Worm (Caenorhabditis elegans) whole organism, young adult: ENCODE results near the gene gly-14.

ENCODE experiments used
- F10E7.11 ChIP-seq: sonication (generic microtip); optimal IDR thresholded peaks from 2 replicates; lab custom pipeline; 2017; ENCODE audit warnings: mild to moderate bottlenecking, missing genetic modification characterization, moderate library complexity, missing compliant biosample characterization
- F22D6.2 ChIP-seq: sonication (generic microtip); optimal IDR thresholded peaks from 2 replicates; lab custom pipeline; 2016; ENCODE audit warnings: mild to moderate bottlenecking, missing genetic modification characterization, missing compliant biosample characterization
- F23B12.7 ChIP-seq: sonication (generic microtip); optimal IDR thresholded peaks from 2 replicates; lab custom pipeline; 2017; ENCODE audit warnings: missing genetic modification characterization, mild to moderate bottlenecking, missing compliant biosample characterization, antibody characterized with exemption, moderate library complexity; ENCODE audit not compliant: insufficient read depth
- F37B4.10 ChIP-seq: fragments of 200-800 bp; sonication (Bioruptor generic); IDR thresholded peaks from 2 replicates; pipeline ENCODE4 v1.3.6; 2022; ENCODE audit warnings: missing genetic modification characterization, missing compliant biosample characterization
- F52B5.7 ChIP-seq: sonication (generic microtip); optimal IDR thresholded peaks from 2 replicates; lab custom pipeline; 2016; ENCODE audit warnings: mild to moderate bottlenecking, missing genetic modification characterization, missing compliant biosample characterization
- F55B11.4 ChIP-seq: sonication (generic microtip); optimal IDR thresholded peaks from 2 replicates; lab custom pipeline; 2016; ENCODE audit warnings: missing compliant biosample characterization, missing genetic modification characterization, borderline replicate concordance; ENCODE audit not compliant: insufficient read depth
- K11D2.4 ChIP-seq: fragments of 200-800 bp; sonication (Bioruptor generic); IDR thresholded peaks from 2 replicates; pipeline ENCODE4 v1.3.6; 2022; ENCODE audit warnings: missing genetic modification reagents, missing genetic modification characterization, missing compliant biosample characterization
- Y53G8AR.9 ChIP-seq: fragments of 200-800 bp; sonication (Bioruptor generic); conservative IDR thresholded peaks from 2 replicates; pipeline ENCODE4 v1.3.6; 2022; ENCODE audit warnings: missing genetic modification reagents, missing genetic modification characterization, missing compliant biosample characterization
- aptf-3 ChIP-seq: fragments of 200-800 bp; sonication (Bioruptor generic); IDR thresholded peaks from 2 replicates; pipeline ENCODE4 v1.3.6; 2022; ENCODE audit warnings: missing genetic modification characterization, missing compliant biosample characterization
- attf-6 ChIP-seq: fragments of 200-800 bp; sonication (Bioruptor generic); IDR thresholded peaks from 2 replicates; pipeline ENCODE4 v1.3.6; 2022; ENCODE audit warnings: missing genetic modification reagents, missing genetic modification characterization, missing compliant biosample characterization
- cebp-1 ChIP-seq, 2 experiments: fragments of 200-800 bp in 1 of 2; sonication (Bioruptor generic) in 1 of 2; sonication (generic microtip) in 1 of 2; IDR thresholded peaks in 1 of 2; optimal IDR thresholded peaks in 1 of 2; 2 replicates each; pipeline versions ENCODE4 v1.3.6 to Lab custom; 2017 to 2022; ENCODE audit warnings: missing compliant biosample characterization in 2 of 2, missing genetic modification characterization in 2 of 2, mild to moderate bottlenecking in 1 of 2, missing genetic modification reagents in 1 of 2, moderate library complexity in 1 of 2
- efl-1 ChIP-seq: fragments of 150-350 bp; optimal IDR thresholded peaks from 2 replicates; lab custom pipeline; 2014; ENCODE audit warnings: missing biosample characterization, missing genetic modification reagents, missing genetic modification characterization
- egl-44 ChIP-seq: fragments of 200-800 bp; sonication (Bioruptor generic); IDR thresholded peaks from 2 replicates; pipeline ENCODE4 v1.3.6; 2022; ENCODE audit warnings: missing genetic modification reagents, missing genetic modification characterization, missing compliant biosample characterization
- ets-4 ChIP-seq: fragments of 200-800 bp; sonication (Bioruptor generic); optimal IDR thresholded peaks from 2 replicates; lab custom pipeline; 2018; ENCODE audit warnings: mild to moderate bottlenecking, missing genetic modification characterization, missing compliant biosample characterization
- gei-17 ChIP-seq: fragments of 200-800 bp; sonication (Bioruptor generic); optimal IDR thresholded peaks from 2 replicates; lab custom pipeline; 2018; ENCODE audit warnings: mild to moderate bottlenecking, missing genetic modification characterization, missing compliant biosample characterization
- hmg-1.2 ChIP-seq: fragments of 200-800 bp; sonication (Bioruptor generic); IDR thresholded peaks from 2 replicates; pipeline ENCODE4 v1.3.6; 2022; ENCODE audit warnings: missing genetic modification reagents, missing genetic modification characterization, missing compliant biosample characterization
- hmg-20 ChIP-seq: fragments of 200-800 bp; sonication (Bioruptor generic); IDR thresholded peaks from 2 replicates; pipeline ENCODE4 v1.3.6; 2022; ENCODE audit warnings: missing genetic modification reagents, missing genetic modification characterization, missing compliant biosample characterization
- lag-1 ChIP-seq: fragments of 200-800 bp; sonication (Bioruptor generic); IDR thresholded peaks from 2 replicates; pipeline ENCODE4 v1.3.6; 2022; ENCODE audit warnings: missing genetic modification reagents, missing genetic modification characterization, missing compliant biosample characterization
- let-526 ChIP-seq: fragments of 200-800 bp; sonication (Bioruptor generic); IDR thresholded peaks from 2 replicates; pipeline ENCODE4 v1.3.6; 2022; ENCODE audit warnings: missing genetic modification reagents, missing genetic modification characterization, missing compliant biosample characterization
- lin-26 ChIP-seq: fragments of 200-800 bp; sonication (Bioruptor generic); IDR thresholded peaks from 2 replicates; pipeline ENCODE4 v1.3.6; 2022; ENCODE audit warnings: missing genetic modification reagents, missing genetic modification characterization, missing compliant biosample characterization
- lin-35 ChIP-seq, 3 experiments: fragments of 150-350 bp in 2 of 3; sonication (generic microtip) in 1 of 3; optimal IDR thresholded peaks; 2 replicates each; lab custom pipeline; 2014 to 2018; ENCODE audit warnings: missing biosample characterization in 3 of 3, missing genetic modification characterization in 3 of 3, missing genetic modification reagents in 3 of 3
- madf-3 ChIP-seq: fragments of 200-800 bp; sonication (Bioruptor generic); IDR thresholded peaks from 2 replicates; pipeline ENCODE4 v1.3.6; 2022; ENCODE audit warnings: missing genetic modification reagents, missing genetic modification characterization, missing compliant biosample characterization
- madf-8 ChIP-seq: fragments of 200-800 bp; sonication (Bioruptor generic); conservative IDR thresholded peaks from 2 replicates; pipeline ENCODE4 v1.3.6; 2022; ENCODE audit warnings: missing genetic modification reagents, missing genetic modification characterization, missing compliant biosample characterization
- mcd-1 ChIP-seq: fragments of 200-800 bp; sonication (Bioruptor generic); IDR thresholded peaks from 2 replicates; pipeline ENCODE4 v1.3.6; 2022; ENCODE audit warnings: missing genetic modification reagents, missing genetic modification characterization, missing compliant biosample characterization
- nfyb-1 ChIP-seq: fragments of 200-800 bp; sonication (Bioruptor generic); IDR thresholded peaks from 2 replicates; pipeline ENCODE4 v1.3.6; 2022; ENCODE audit warnings: missing genetic modification reagents, missing genetic modification characterization, missing compliant biosample characterization
- nhr-27 ChIP-seq: fragments of 200-800 bp; sonication (Bioruptor generic); optimal IDR thresholded peaks from 2 replicates; lab custom pipeline; 2018; ENCODE audit warnings: mild to moderate bottlenecking, missing genetic modification characterization, moderate library complexity, missing compliant biosample characterization
- nhr-80 ChIP-seq: sonication (generic microtip); optimal IDR thresholded peaks from 2 replicates; lab custom pipeline; 2016; ENCODE audit warnings: missing genetic modification characterization, missing compliant biosample characterization
- repo-1 ChIP-seq: sonication (generic microtip); optimal IDR thresholded peaks from 2 replicates; lab custom pipeline; 2017; ENCODE audit warnings: mild to moderate bottlenecking, missing genetic modification characterization, missing compliant biosample characterization
- snpc-3.4 ChIP-seq: sonication (generic microtip); optimal IDR thresholded peaks from 2 replicates; lab custom pipeline; 2017; ENCODE audit warnings: missing genetic modification characterization, mild to moderate bottlenecking, missing compliant biosample characterization, antibody characterized with exemption, moderate library complexity, missing genotype, missing genetic modification reagents
- snpc-4 ChIP-seq, 5 experiments: fragments of 150-350 bp in 1 of 5; sonication (generic microtip) in 4 of 5; optimal IDR thresholded peaks; 2 replicates each; lab custom pipeline; 2014 to 2018; ENCODE audit warnings: missing genetic modification characterization in 5 of 5, missing biosample characterization in 3 of 5, antibody characterized with exemption in 2 of 5, mild to moderate bottlenecking in 2 of 5, missing compliant biosample characterization in 2 of 5, missing genotype in 2 of 5, moderate library complexity in 2 of 5, missing genetic modification reagents in 1 of 5
- tbp1 ChIP-seq: fragments of 200-800 bp; sonication (Bioruptor generic); optimal IDR thresholded peaks from 2 replicates; lab custom pipeline; 2018; ENCODE audit warnings: mild to moderate bottlenecking, missing genetic modification characterization, missing compliant biosample characterization
- ztf-3 ChIP-seq: fragments of 200-800 bp; sonication (Bioruptor generic); optimal IDR thresholded peaks from 2 replicates; lab custom pipeline; 2018; ENCODE audit warnings: mild to moderate bottlenecking, missing genetic modification characterization, missing compliant biosample characterization

Gene gly-14

ce11 chrIII:3470973-3471372 is 22.1 kb downstream of the gly-14 start (continued):
- TF ChIP-seq F10E7.11 (no peak), nhr-27 (no peak)

DNA sequence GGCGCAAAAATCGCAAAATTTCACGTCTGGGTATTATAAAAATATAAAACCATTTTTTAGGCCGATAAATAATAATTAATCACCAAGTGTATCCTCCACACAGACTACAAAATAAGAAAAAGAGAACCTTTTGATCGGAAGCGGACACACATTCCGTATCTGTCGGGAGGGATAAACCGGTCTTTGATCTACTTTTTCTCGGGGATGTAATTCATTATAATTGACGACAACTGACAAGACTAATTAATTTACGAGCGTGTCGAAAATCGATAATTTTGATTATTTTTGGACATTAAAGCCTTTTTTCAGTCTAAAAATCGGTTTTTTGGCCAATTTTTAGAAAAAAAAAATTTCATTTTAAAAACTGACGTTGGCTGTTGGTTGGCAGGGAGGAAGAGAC is 22.6 kb downstream of the gly-14 start:
- TF ChIP-seq attf-6 (GFP tag; lab: Robert Waterston, UW), result no peak
- TF ChIP-seq efl-1 (GFP tag; lab: Kevin White, UChicago), result no peak
- no peak for TF ChIP-seq egl-44
- TF ChIP-seq lag-1 (GFP tag; lab: Robert Waterston, UW), result no peak
- TF ChIP-seq hmg-1.2, result no peak
- TF ChIP-seq lin-35 (GFP tag; optimal IDR thresholded peaks at IDR 0.05; lab: Kevin White, UChicago), result no peak
- no peak for TF ChIP-seq F22D6.2
- no peak for TF ChIP-seq hmg-20 (GFP tag; lab: Robert Waterston, UW)
- no peak for TF ChIP-seq K11D2.4 (GFP tag; lab: Robert Waterston, UW)

DNA sequence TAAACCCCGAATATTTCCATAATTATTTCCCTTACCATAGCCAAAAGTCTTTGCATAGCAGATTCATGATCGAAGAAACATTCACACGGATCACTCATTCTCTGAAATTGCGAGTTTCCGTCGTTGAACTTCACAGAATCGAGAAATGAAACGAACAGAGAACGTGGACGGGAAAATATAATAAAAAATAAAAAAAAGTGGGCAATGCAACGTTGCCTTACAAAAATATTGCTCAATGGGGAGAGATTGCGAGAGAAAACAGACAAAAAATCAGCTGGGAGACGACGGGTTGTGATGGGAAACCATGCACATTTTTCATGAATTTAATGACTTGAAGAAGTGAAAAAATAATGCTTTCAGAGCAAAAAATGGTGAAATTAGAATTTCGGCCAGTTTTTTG is 23.4 kb downstream of the gly-14 start, which contains the start of gene smim-14:
smim-14 (minus strand) TSS at position 101 of the 400 bp plus-strand sequence.
- TF ChIP-seq ztf-3 (GFP tag; lab: Kevin White, UChicago), result no peak
- TF ChIP-seq mcd-1, result no peak
- TF ChIP-seq nfyb-1 (GFP tag; lab: Robert Waterston, UW), result no peak
- TF ChIP-seq madf-3 (GFP tag; lab: Robert Waterston, UW), result no peak
- TF ChIP-seq F52B5.7, result no peak
- no peak for TF ChIP-seq F55B11.4 (tag; lab: Kevin White, UChicago)
- TF ChIP-seq snpc-4 (GFP tag; optimal IDR thresholded peaks at IDR 0.05; lab: Kevin White, UChicago), result no peak
- no peak for TF ChIP-seq snpc-4 (tag; optimal IDR thresholded peaks at IDR 0.05; lab: Kevin White, UChicago)
- no peak for TF ChIP-seq F37B4.10 (GFP tag; lab: Robert Waterston, UW)
- TF ChIP-seq tbp1 (GFP tag; lab: Kevin White, UChicago), result no peak
- TF ChIP-seq Y53G8AR.9 (GFP tag; lab: Robert Waterston, UW), result no peak
- no peak for TF ChIP-seq F23B12.7 (tag; lab: Kevin White, UChicago)
- no peak for TF ChIP-seq snpc-3.4 (tag; lab: Kevin White, UChicago)
- TF ChIP-seq lin-26 (GFP tag; lab: Robert Waterston, UW), result no peak
- no peak for TF ChIP-seq lin-35 (GFP tag; optimal IDR thresholded peaks at IDR 0.05; lab: Kevin White, UChicago)
- no peak for TF ChIP-seq madf-8 (GFP tag; lab: Robert Waterston, UW)
- no peak for TF ChIP-seq repo-1 (tag; lab: Kevin White, UChicago)
- no peak for TF ChIP-seq cebp-1 (GFP tag; IDR thresholded peaks at IDR 0.05; lab: Robert Waterston, UW)
- TF ChIP-seq cebp-1 (tag; optimal IDR thresholded peaks at IDR 0.05; lab: Kevin White, UChicago), result no peak
- TF ChIP-seq gei-17 (GFP tag; lab: Kevin White, UChicago), result no peak
- no peak for TF ChIP-seq attf-6 (GFP tag; lab: Robert Waterston, UW)

- TF ChIP-seq ets-4 (no peak), let-526 (GFP tag; lab: Robert Waterston, UW) (no peak), aptf-3 (GFP tag; lab: Robert Waterston, UW) (no peak), nhr-80 (tag; lab: Kevin White, UChicago) (peak; percentile 52), madf-3 (GFP tag; lab: Robert Waterston, UW) (no peak), cebp-1 (GFP tag; IDR thresholded peaks at IDR 0.05; lab: Robert Waterston, UW) (no peak), cebp-1 (tag; optimal IDR thresholded peaks at IDR 0.05; lab: Kevin White, UChicago) (peak; percentile 13)
Observed at ce11 chrIII:3468384-3468783, 24.7 kb downstream of the gly-14 start.
